Fruit fly (Drosophila melanogaster): Measurements from ENCODE around the gene CG32809.

- TF ChIP-seq usp (GFP tag; optimal IDR thresholded peaks at IDR 0.05) (no peak), psq (optimal IDR thresholded peaks at IDR 0.05) (no peak)
Observed at dm6 chrX:1623655-1624054, 68.9 kb downstream of the CG32809 start.
